Worm (Caenorhabditis elegans) whole organism, young adult: Measurements from ENCODE around the gene F58D12.1.
"Not testable (repeated sequence)": the region's sequence is repeated elsewhere in the genome, so short reads cannot be mapped to it uniquely, and the experiment has no call there.

ENCODE experiments used
- B0261.1 ChIP-seq: sonication (generic microtip); optimal IDR thresholded peaks from 2 replicates; lab custom pipeline; 2016; ENCODE audit warnings: mild to moderate bottlenecking, missing genetic modification characterization, moderate library complexity, missing compliant biosample characterization
- B0336.3 ChIP-seq: fragments of 200-800 bp; sonication (Bioruptor generic); IDR thresholded peaks from 2 replicates; pipeline ENCODE4 v1.3.6; 2022; ENCODE audit warnings: missing genetic modification characterization, missing compliant biosample characterization
- C06A6.2 ChIP-seq: fragments of 200-800 bp; sonication (Bioruptor generic); conservative IDR thresholded peaks from 2 replicates; pipeline ENCODE4 v1.3.6; 2022; ENCODE audit warnings: missing genetic modification characterization, missing compliant biosample characterization
- F33H1.4 ChIP-seq: fragments of 200-800 bp; sonication (Bioruptor generic); IDR thresholded peaks from 2 replicates; pipeline ENCODE4 v1.3.6; 2022; ENCODE audit warnings: missing genetic modification reagents, missing genetic modification characterization, missing compliant biosample characterization
- F39B2.1 ChIP-seq: fragments of 200-800 bp; sonication (Bioruptor generic); IDR thresholded peaks from 2 replicates; pipeline ENCODE4 v1.3.6; 2022; ENCODE audit warnings: missing genetic modification reagents, missing genetic modification characterization, missing compliant biosample characterization
- K11D2.4 ChIP-seq: fragments of 200-800 bp; sonication (Bioruptor generic); IDR thresholded peaks from 2 replicates; pipeline ENCODE4 v1.3.6; 2022; ENCODE audit warnings: missing genetic modification reagents, missing genetic modification characterization, missing compliant biosample characterization
- Y53G8AR.9 ChIP-seq: fragments of 200-800 bp; sonication (Bioruptor generic); conservative IDR thresholded peaks from 2 replicates; pipeline ENCODE4 v1.3.6; 2022; ENCODE audit warnings: missing genetic modification reagents, missing genetic modification characterization, missing compliant biosample characterization
- Y56A3A.18 ChIP-seq: fragments of 200-800 bp; sonication (Bioruptor generic); IDR thresholded peaks from 2 replicates; pipeline ENCODE4 v1.3.6; 2022; ENCODE audit warnings: missing genetic modification reagents, missing genetic modification characterization, missing compliant biosample characterization
- Y95B8A.8 ChIP-seq: fragments of 200-800 bp; sonication (Bioruptor generic); IDR thresholded peaks from 2 replicates; pipeline ENCODE4 v1.3.6; 2022; ENCODE audit warnings: missing genetic modification reagents, missing genetic modification characterization, missing compliant biosample characterization
- atf-7 ChIP-seq: sonication (generic microtip); optimal IDR thresholded peaks from 2 replicates; lab custom pipeline; 2017; ENCODE audit warnings: mild to moderate bottlenecking, missing genetic modification characterization, missing compliant biosample characterization
- athp-1 ChIP-seq: sonication (generic microtip); optimal IDR thresholded peaks from 2 replicates; lab custom pipeline; 2017; ENCODE audit warnings: mild to moderate bottlenecking, missing genetic modification characterization, missing compliant biosample characterization
- attf-6 ChIP-seq: fragments of 200-800 bp; sonication (Bioruptor generic); IDR thresholded peaks from 2 replicates; pipeline ENCODE4 v1.3.6; 2022; ENCODE audit warnings: missing genetic modification reagents, missing genetic modification characterization, missing compliant biosample characterization
- bed-1 ChIP-seq: fragments of 200-800 bp; sonication (Bioruptor generic); IDR thresholded peaks from 2 replicates; pipeline ENCODE4 v1.3.6; 2022; ENCODE audit warnings: missing genetic modification reagents, missing genetic modification characterization, missing compliant biosample characterization
- cebp-1 ChIP-seq, 2 experiments: fragments of 200-800 bp in 1 of 2; sonication (Bioruptor generic) in 1 of 2; sonication (generic microtip) in 1 of 2; IDR thresholded peaks in 1 of 2; optimal IDR thresholded peaks in 1 of 2; 2 replicates each; pipeline versions ENCODE4 v1.3.6 to Lab custom; 2017 to 2022; ENCODE audit warnings: missing compliant biosample characterization in 2 of 2, missing genetic modification characterization in 2 of 2, mild to moderate bottlenecking in 1 of 2, missing genetic modification reagents in 1 of 2, moderate library complexity in 1 of 2
- ceh-40 ChIP-seq: fragments of 200-800 bp; sonication (Bioruptor generic); IDR thresholded peaks from 2 replicates; pipeline ENCODE4 v1.3.6; 2022; ENCODE audit warnings: missing genetic modification characterization, missing compliant biosample characterization
- die-1 ChIP-seq: sonication (generic microtip); optimal IDR thresholded peaks from 2 replicates; lab custom pipeline; 2016; ENCODE audit warnings: missing genotype, mild to moderate bottlenecking, missing genetic modification characterization, missing compliant biosample characterization
- ets-4 ChIP-seq: fragments of 200-800 bp; sonication (Bioruptor generic); optimal IDR thresholded peaks from 2 replicates; lab custom pipeline; 2018; ENCODE audit warnings: mild to moderate bottlenecking, missing genetic modification characterization, missing compliant biosample characterization
- gei-17 ChIP-seq: fragments of 200-800 bp; sonication (Bioruptor generic); optimal IDR thresholded peaks from 2 replicates; lab custom pipeline; 2018; ENCODE audit warnings: mild to moderate bottlenecking, missing genetic modification characterization, missing compliant biosample characterization
- him-1 ChIP-seq: sonication (generic microtip); optimal IDR thresholded peaks from 2 replicates; lab custom pipeline; 2016; ENCODE audit warnings: missing genotype, missing genetic modification reagents, missing genetic modification characterization, missing compliant biosample characterization
- hmg-1.2 ChIP-seq: fragments of 200-800 bp; sonication (Bioruptor generic); IDR thresholded peaks from 2 replicates; pipeline ENCODE4 v1.3.6; 2022; ENCODE audit warnings: missing genetic modification reagents, missing genetic modification characterization, missing compliant biosample characterization
- hsf-1 ChIP-seq: fragments of 200-800 bp; sonication (Bioruptor generic); IDR thresholded peaks from 2 replicates; pipeline ENCODE4 v1.3.6; 2022; ENCODE audit warnings: missing genetic modification reagents, missing genetic modification characterization, missing compliant biosample characterization
- lag-1 ChIP-seq: fragments of 200-800 bp; sonication (Bioruptor generic); IDR thresholded peaks from 2 replicates; pipeline ENCODE4 v1.3.6; 2022; ENCODE audit warnings: missing genetic modification reagents, missing genetic modification characterization, missing compliant biosample characterization
- madf-3 ChIP-seq: fragments of 200-800 bp; sonication (Bioruptor generic); IDR thresholded peaks from 2 replicates; pipeline ENCODE4 v1.3.6; 2022; ENCODE audit warnings: missing genetic modification reagents, missing genetic modification characterization, missing compliant biosample characterization
- madf-6 ChIP-seq: fragments of 200-800 bp; sonication (Bioruptor generic); IDR thresholded peaks from 2 replicates; pipeline ENCODE4 v1.3.6; 2022; ENCODE audit warnings: missing genetic modification reagents, missing genetic modification characterization, missing compliant biosample characterization
- mcd-1 ChIP-seq: fragments of 200-800 bp; sonication (Bioruptor generic); IDR thresholded peaks from 2 replicates; pipeline ENCODE4 v1.3.6; 2022; ENCODE audit warnings: missing genetic modification reagents, missing genetic modification characterization, missing compliant biosample characterization
- mel-28 ChIP-seq: sonication (generic microtip); optimal IDR thresholded peaks from 2 replicates; lab custom pipeline; 2016; ENCODE audit warnings: borderline replicate concordance, mild to moderate bottlenecking, missing genetic modification characterization, missing compliant biosample characterization
- pha-4 ChIP-seq: fragments of 150-350 bp; sonication (generic microtip); optimal IDR thresholded peaks from 2 replicates; lab custom pipeline; 2014; ENCODE audit warnings: missing biosample characterization, missing genetic modification reagents, missing genetic modification characterization
- repo-1 ChIP-seq: sonication (generic microtip); optimal IDR thresholded peaks from 2 replicates; lab custom pipeline; 2017; ENCODE audit warnings: mild to moderate bottlenecking, missing genetic modification characterization, missing compliant biosample characterization
- sdz-38 ChIP-seq: sonication (generic microtip); optimal IDR thresholded peaks from 2 replicates; lab custom pipeline; 2016; ENCODE audit warnings: missing genotype, missing genetic modification characterization, missing compliant biosample characterization
- tbx-9 ChIP-seq: sonication (generic microtip); optimal IDR thresholded peaks from 2 replicates; lab custom pipeline; 2016; ENCODE audit warnings: borderline replicate concordance, missing genetic modification characterization, inconsistent platforms, missing compliant biosample characterization
- unc-130 ChIP-seq: sonication (generic microtip); optimal IDR thresholded peaks from 2 replicates; lab custom pipeline; 2016; ENCODE audit warnings: missing genetic modification reagents, missing genetic modification characterization, missing compliant biosample characterization
- xnd-1 ChIP-seq: sonication (generic microtip); optimal IDR thresholded peaks from 2 replicates; lab custom pipeline; 2016; ENCODE audit warnings: missing genotype, missing genetic modification reagents, missing genetic modification characterization, missing compliant biosample characterization
- zfh-2 ChIP-seq: fragments of 200-800 bp; sonication (Bioruptor generic); conservative IDR thresholded peaks from 2 replicates; pipeline ENCODE4 v1.3.6; 2022; ENCODE audit warnings: missing genetic modification reagents, missing genetic modification characterization, missing compliant biosample characterization
- ztf-18 ChIP-seq: sonication (generic microtip); optimal IDR thresholded peaks from 2 replicates; lab custom pipeline; 2016; ENCODE audit warnings: missing genotype, mild to moderate bottlenecking, missing genetic modification characterization, missing compliant biosample characterization
- ztf-25 ChIP-seq: fragments of 200-800 bp; sonication (Bioruptor generic); IDR thresholded peaks from 2 replicates; pipeline ENCODE4 v1.3.6; 2022; ENCODE audit warnings: missing genetic modification reagents, missing genetic modification characterization, missing compliant biosample characterization
- ztf-3 ChIP-seq: fragments of 200-800 bp; sonication (Bioruptor generic); optimal IDR thresholded peaks from 2 replicates; lab custom pipeline; 2018; ENCODE audit warnings: mild to moderate bottlenecking, missing genetic modification characterization, missing compliant biosample characterization

The F58D12.1 gene

DNA sequence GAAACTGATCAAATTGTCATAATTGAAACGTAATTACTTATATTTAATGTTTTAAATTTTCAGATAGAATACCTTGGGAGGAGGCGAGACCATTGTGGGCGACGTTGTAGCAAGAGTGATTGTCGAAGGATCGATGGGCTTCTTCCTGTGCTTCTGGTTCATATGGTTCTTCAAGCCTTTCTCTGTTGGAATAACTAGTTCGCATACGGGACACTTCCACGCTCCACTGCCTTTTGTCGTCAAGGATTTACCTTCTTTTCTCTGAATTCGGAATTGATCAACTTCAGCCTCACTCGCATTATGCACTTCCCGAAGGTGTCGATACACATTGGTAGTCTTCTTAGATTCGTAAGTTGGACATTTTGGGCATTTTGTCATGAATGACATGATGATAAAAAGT lies at the start of gene F58D12.1:
Gene F58D12.1 (plus strand): TSS at position 301 of the 400 bp plus-strand sequence.
- not testable (repeated sequence) for TF ChIP-seq him-1; B0261.1 (tag; lab: Kevin White, UChicago); F39B2.1 (GFP tag; lab: Robert Waterston, UW)

ce11 chrV:14001929-14002328 lies 47.4 kb upstream of the F58D12.1 start:
- TF ChIP-seq ztf-3 (GFP tag; lab: Kevin White, UChicago) (no peak), mcd-1 (no peak), atf-7 (tag; lab: Kevin White, UChicago) (no peak), attf-6 (no peak)
- TF ChIP-seq, all 124 proteins: peak for 0

ce11 chrV:14002402-14002801 lies 47.0 kb upstream of the F58D12.1 start:
- TF ChIP-seq madf-3 (GFP tag; lab: Robert Waterston, UW): 0 out of 2 replicates have a peak, but pooled peaks have one; percentile 7
- TF ChIP-seq hmg-1.2 (GFP tag; lab: Robert Waterston, UW): peak; percentile 79; the same call in 1 of the 2 replicates
- TF ChIP-seq ztf-25: 0 out of 2 replicates have a peak, but pooled peaks have one; percentile 53
- TF ChIP-seq cebp-1 (GFP tag; IDR thresholded peaks at IDR 0.05; lab: Robert Waterston, UW): no peak
- TF ChIP-seq cebp-1 (tag; optimal IDR thresholded peaks at IDR 0.05; lab: Kevin White, UChicago): peak; percentile 21
- no peak for TF ChIP-seq ztf-3 (GFP tag; lab: Kevin White, UChicago)
- peak; percentile 28; the same call in 1 of the 2 replicates for TF ChIP-seq mcd-1
- no peak for TF ChIP-seq F33H1.4
- 0 out of 2 replicates have a peak, but pooled peaks have one; percentile 29 for TF ChIP-seq zfh-2 (GFP tag; lab: Robert Waterston, UW)
- TF ChIP-seq, all 124 proteins: peak for 6

ce11 chrV:14003587-14004156 lies 45.7 kb upstream of the F58D12.1 start:
- TF ChIP-seq unc-130 (no peak), pha-4 (tag; lab: Kevin White, UChicago) (no peak), cebp-1 (GFP tag; IDR thresholded peaks at IDR 0.05; lab: Robert Waterston, UW) (no peak), cebp-1 (tag; optimal IDR thresholded peaks at IDR 0.05; lab: Kevin White, UChicago) (peak; percentile 17), bed-1 (GFP tag; lab: Robert Waterston, UW) (no peak), tbx-9 (no peak), sdz-38 (tag; lab: Kevin White, UChicago) (no peak), xnd-1 (tag; lab: Kevin White, UChicago) (no peak), Y53G8AR.9 (GFP tag; lab: Robert Waterston, UW) (no peak), Y56A3A.18 (GFP tag; lab: Robert Waterston, UW) (no peak), zfh-2 (GFP tag; lab: Robert Waterston, UW) (peak; percentile 21; the same call in 1 of the 2 replicates)

ce11 chrV:14004342-14004741 lies 45.0 kb upstream of the F58D12.1 start:
- no peak for TF ChIP-seq Y95B8A.8 (GFP tag; lab: Robert Waterston, UW)
- TF ChIP-seq ztf-18 (tag; lab: Kevin White, UChicago): no peak
- TF ChIP-seq hsf-1 (GFP tag; lab: Robert Waterston, UW): no peak
- no peak for TF ChIP-seq K11D2.4 (GFP tag; lab: Robert Waterston, UW)
- no peak for TF ChIP-seq cebp-1 (GFP tag; IDR thresholded peaks at IDR 0.05; lab: Robert Waterston, UW)
- TF ChIP-seq cebp-1 (tag; optimal IDR thresholded peaks at IDR 0.05; lab: Kevin White, UChicago): peak; percentile 42

- TF ChIP-seq gei-17 (GFP tag; lab: Kevin White, UChicago): no peak
- TF ChIP-seq lag-1 (GFP tag; lab: Robert Waterston, UW): no peak
- TF ChIP-seq attf-6: no peak
- TF ChIP-seq die-1 (tag; lab: Kevin White, UChicago): no peak
- TF ChIP-seq athp-1 (tag; lab: Kevin White, UChicago): no peak
- no peak for TF ChIP-seq madf-6 (GFP tag; lab: Robert Waterston, UW)
- TF ChIP-seq mel-28 (tag; lab: Kevin White, UChicago): no peak
- TF ChIP-seq cebp-1 (GFP tag; IDR thresholded peaks at IDR 0.05; lab: Robert Waterston, UW): no peak
- no peak for TF ChIP-seq cebp-1 (tag; optimal IDR thresholded peaks at IDR 0.05; lab: Kevin White, UChicago)
- TF ChIP-seq C06A6.2: no peak
- no peak for TF ChIP-seq B0261.1 (tag; lab: Kevin White, UChicago)
- TF ChIP-seq ets-4: no peak
- TF ChIP-seq B0336.3 (GFP tag; lab: Robert Waterston, UW): no peak
- TF ChIP-seq him-1: no peak
- TF ChIP-seq ceh-40: no peak
- no peak for TF ChIP-seq repo-1 (tag; lab: Kevin White, UChicago)
Observed at ce11 chrV:14005812-14006211, 43.6 kb upstream of the F58D12.1 start, which contains the start of gene ric-7. ric-7 (minus strand) TSS chrV:14005912.
